Fruit fly (Drosophila melanogaster): Measurements from ENCODE around the gene CG9698.

The CG9698 gene

DNA sequence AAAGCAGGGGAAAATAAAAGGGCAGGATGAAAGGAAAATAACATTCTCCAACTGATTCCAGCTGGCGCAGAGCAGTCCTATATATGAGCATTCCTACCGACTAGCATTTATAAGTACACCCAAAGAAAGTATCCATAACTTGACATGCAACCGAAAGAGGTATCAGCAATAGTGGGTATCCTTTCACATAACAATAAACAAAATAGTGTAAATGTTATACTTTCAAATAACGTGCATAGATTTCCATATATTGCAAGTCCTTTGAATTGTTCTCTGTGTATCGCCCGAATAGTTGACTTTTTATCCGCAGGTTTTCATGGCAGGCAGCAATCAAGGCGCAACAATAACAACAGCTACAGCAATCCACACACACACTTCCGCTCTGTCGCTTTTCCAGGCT is 35.5 kb downstream of the CG9698 start (continued):
- TF ChIP-seq NfI (GFP tag; optimal IDR thresholded peaks at IDR 0.05) (peak; percentile 10), Hr51 (GFP tag; optimal IDR thresholded peaks at IDR 0.05) (peak in 1 of 2 experiments; percentile 41)

DNA sequence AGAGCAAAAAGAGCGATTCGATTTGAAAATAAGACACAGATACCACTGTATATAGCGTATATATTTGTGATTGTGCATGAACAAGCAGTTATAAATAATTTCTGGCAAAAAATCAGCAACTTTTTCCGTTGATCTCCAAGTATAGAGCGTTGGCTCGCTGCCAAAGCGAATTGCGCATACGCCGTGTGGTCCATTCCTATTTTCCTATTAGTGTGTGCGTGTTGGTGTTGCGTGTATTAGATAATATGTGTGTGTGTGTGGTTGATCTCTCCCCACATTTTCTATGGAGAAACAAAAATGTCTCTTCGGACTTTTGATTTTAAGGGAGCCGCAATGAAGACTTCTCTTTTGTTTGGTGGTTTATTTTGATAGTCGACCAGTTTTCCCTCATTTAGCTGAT is 38.0 kb downstream of the CG9698 start:
- no peak for TF ChIP-seq HLH4C (GFP tag; IDR thresholded peaks at IDR 0.05; ENCODE audit: partially characterized antibody)
- TF ChIP-seq ase (GFP tag; IDR thresholded peaks at IDR 0.05) = no peak
- peak; percentile 85 for TF ChIP-seq CG3163 (GFP tag; optimal IDR thresholded peaks at IDR 0.05)
- peak; percentile 60; the same call in 1 of the 2 replicates for TF ChIP-seq CG7372 (GFP tag; IDR thresholded peaks at IDR 0.05)
- peak; percentile 57 for TF ChIP-seq cg (GFP tag; optimal IDR thresholded peaks at IDR 0.05)
- TF ChIP-seq NfI (GFP tag; optimal IDR thresholded peaks at IDR 0.05) = peak; percentile 16
- no peak for TF ChIP-seq Deaf1 (tag; optimal IDR thresholded peaks at IDR 0.05)
- 0 out of 3 replicates have a peak, but pooled peaks have one; percentile 15 for TF ChIP-seq ci (GFP tag; IDR thresholded peaks at IDR 0.05)
- no peak for TF ChIP-seq repo (GFP tag; optimal IDR thresholded peaks at IDR 0.05)
- 0 out of 4 replicates have a peak, but pooled peaks have one; percentile 27 for TF ChIP-seq chinmo (GFP tag; IDR thresholded peaks at IDR 0.05; ENCODE audit: partially characterized antibody)
- no peak for TF ChIP-seq CG1602 (GFP tag; optimal IDR thresholded peaks at IDR 0.05)
- TF ChIP-seq Ets97D (GFP tag; optimal IDR thresholded peaks at IDR 0.05) = no peak
- TF ChIP-seq Trl (optimal IDR thresholded peaks at IDR 0.05) = peak in 1 of 2 experiments; percentile 50
- TF ChIP-seq Trl (GFP tag; optimal IDR thresholded peaks at IDR 0.05) = no peak
- no peak for TF ChIP-seq pzg (GFP tag; optimal IDR thresholded peaks at IDR 0.05)
- peak; percentile 29 for TF ChIP-seq sd (tag; optimal IDR thresholded peaks at IDR 0.05)
- TF ChIP-seq Med (GFP tag) = no peak
- TF ChIP-seq Lpt (GFP tag; optimal IDR thresholded peaks at IDR 0.05) = no peak

- TF ChIP-seq Hmr (GFP tag; optimal IDR thresholded peaks at IDR 0.05) (no peak), CG2678 (tag; optimal IDR thresholded peaks at IDR 0.05) (no peak), CG10543 (GFP tag; optimal IDR thresholded peaks at IDR 0.05) (peak; percentile 13), CG1602 (GFP tag; optimal IDR thresholded peaks at IDR 0.05) (no peak), otp (GFP tag; IDR thresholded peaks at IDR 0.05) (no peak), YL-1 (GFP tag; optimal IDR thresholded peaks at IDR 0.05) (no peak), Camta (GFP tag; optimal IDR thresholded peaks at IDR 0.05) (no peak), CG17359 (tag; optimal IDR thresholded peaks at IDR 0.05) (no peak), CG6272 (GFP tag; IDR thresholded peaks at IDR 0.05) (0 out of 2 replicates have a peak, but pooled peaks have one; percentile 8), Rx (GFP tag; IDR thresholded peaks at IDR 0.05) (no peak), HLH54F (GFP tag; optimal IDR thresholded peaks at IDR 0.05) (no peak), Sin3A (optimal IDR thresholded peaks at IDR 0.05) (no peak), Six4 (GFP tag; optimal IDR thresholded peaks at IDR 0.05) (no peak), Deaf1 (tag; optimal IDR thresholded peaks at IDR 0.05) (peak; percentile 97), CG10565 (GFP tag; optimal IDR thresholded peaks at IDR 0.05) (no peak), chinmo (GFP tag; IDR thresholded peaks at IDR 0.05; ENCODE audit: partially characterized antibody) (0 out of 4 replicates have a peak, but pooled peaks have one; percentile 8), CG2889 (GFP tag; IDR thresholded peaks at IDR 0.05) (no peak), Dad (GFP tag; optimal IDR thresholded peaks at IDR 0.05) (no peak), Xbp1 (GFP tag; optimal IDR thresholded peaks at IDR 0.05) (no peak), mam (GFP tag; optimal IDR thresholded peaks at IDR 0.05) (no peak), CG15269 (tag; optimal IDR thresholded peaks at IDR 0.05) (no peak), fu2 (GFP tag; optimal IDR thresholded peaks at IDR 0.05) (no peak), zen2 (GFP tag; IDR thresholded peaks at IDR 0.05; ENCODE audit: partially characterized antibody) (0 out of 3 replicates have a peak, but pooled peaks have one; percentile 10), nau (GFP tag; optimal IDR thresholded peaks at IDR 0.05) (no peak), CG31441 (GFP tag; IDR thresholded peaks at IDR 0.05) (no peak), Rfx (GFP tag; IDR thresholded peaks at IDR 0.05) (no peak), scrt (GFP tag; optimal IDR thresholded peaks at IDR 0.05) (peak; percentile 88), CG3838 (GFP tag; optimal IDR thresholded peaks at IDR 0.05) (no peak), dpn (GFP tag; optimal IDR thresholded peaks at IDR 0.05) (no peak), cwo (GFP tag; optimal IDR thresholded peaks at IDR 0.05) (no peak), fd3F (GFP tag; optimal IDR thresholded peaks at IDR 0.05) (no peak), hb (GFP tag; IDR thresholded peaks at IDR 0.05; ENCODE audit: partially characterized antibody) (no peak)
Observed at dm6 chr3R:30560070-30560469, 45.5 kb downstream of the CG9698 start, which contains the start of gene CG34155. CG34155 (minus strand) TSS chr3R:30560199.

All from whole organism, embryonic.